Fruit fly (Drosophila melanogaster) whole organism, adult: ENCODE results near the gene Kua.

ENCODE experiments used
- CG12768 ChIP-seq: fragments of 200-800 bp; sonication (Bioruptor generic); optimal IDR thresholded peaks from 2 replicates; lab custom pipeline; 2017; ENCODE audit warnings: missing biosample characterization, missing genetic modification characterization, mild to moderate bottlenecking, moderate library complexity, missing genetic modification reagents
- CG1620 ChIP-seq: fragments of 200-800 bp; sonication (Bioruptor generic); optimal IDR thresholded peaks from 2 replicates; lab custom pipeline; 2016; ENCODE audit warnings: missing biosample characterization, missing genetic modification characterization
- Crg-1 ChIP-seq: fragments of 200-800 bp; sonication (Bioruptor generic); optimal IDR thresholded peaks from 2 replicates; lab custom pipeline; 2016; ENCODE audit warnings: missing biosample characterization, missing genetic modification characterization
- Mnt ChIP-seq: fragments of 200-800 bp; sonication (Bioruptor generic); optimal IDR thresholded peaks from 2 replicates; lab custom pipeline; 2016; ENCODE audit warnings: missing biosample characterization, mild to moderate bottlenecking, missing genetic modification characterization
- kay ChIP-seq: fragments of 200-800 bp; sonication (Bioruptor generic); peaks from one replicate; lab custom pipeline; 2016; ENCODE audit warnings: missing biosample characterization, missing genetic modification characterization, borderline replicate concordance
- ovo ChIP-seq: fragments of 200-800 bp; sonication (Bioruptor generic); optimal IDR thresholded peaks from 2 replicates; lab custom pipeline; 2016; ENCODE audit warnings: missing biosample characterization, missing genetic modification characterization
- toe ChIP-seq: fragments of 200-800 bp; sonication (Bioruptor generic); optimal IDR thresholded peaks from 2 replicates; lab custom pipeline; 2016; ENCODE audit warnings: missing biosample characterization, missing genetic modification characterization

DNA sequence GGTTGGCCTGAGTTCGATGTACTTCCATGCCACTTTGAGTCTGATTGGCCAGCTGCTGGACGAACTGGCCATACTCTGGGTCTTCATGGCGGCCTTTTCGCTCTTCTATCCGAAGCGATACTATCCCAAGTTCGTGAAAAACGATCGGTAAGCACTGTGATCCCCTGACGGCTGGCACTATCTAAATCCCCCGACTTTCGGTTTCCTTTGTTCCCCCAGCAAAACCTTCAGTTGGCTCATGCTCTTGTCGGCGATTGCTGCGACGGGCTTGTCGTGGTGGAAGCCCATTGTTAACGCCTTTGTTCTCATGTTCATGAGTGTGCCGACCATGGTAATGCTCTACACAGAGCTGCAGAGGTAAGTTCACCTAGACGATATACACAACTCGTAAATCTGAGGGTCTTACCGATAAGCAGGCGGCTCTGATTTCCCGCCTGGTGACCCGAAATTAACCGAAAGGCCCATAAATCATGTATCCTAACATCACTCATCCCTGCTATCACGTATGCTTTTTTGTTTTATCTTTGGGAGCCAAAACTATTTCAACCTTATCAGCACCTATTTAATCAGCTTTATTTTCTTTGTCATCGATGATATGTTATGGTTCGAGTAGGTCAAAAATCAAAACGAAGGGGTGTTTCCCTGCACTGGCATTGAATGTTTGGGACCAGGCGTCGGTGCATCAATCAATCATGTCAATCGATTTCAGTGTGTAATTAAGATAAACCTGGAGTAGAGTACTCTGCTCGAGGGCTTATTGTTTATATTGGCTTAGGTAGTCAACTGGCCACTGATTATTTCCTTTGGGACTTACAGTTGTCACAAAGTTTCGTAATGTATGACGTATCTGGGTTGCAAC is 28.0 kb upstream of the Kua start:
- no peak for TF ChIP-seq Crg-1
- TF ChIP-seq kay (GFP tag; lab: Kevin White, UChicago) = peak; percentile 43
- TF ChIP-seq toe (GFP tag; lab: Kevin White, UChicago) = no peak
- TF ChIP-seq CG1620 = no peak
- no peak for TF ChIP-seq Mnt (GFP tag; lab: Kevin White, UChicago)
- TF ChIP-seq CG12768 (GFP tag; lab: Kevin White, UChicago) = no peak
- TF ChIP-seq ovo (GFP tag; lab: Kevin White, UChicago) = no peak
